Worm (Caenorhabditis elegans): Measurements from ENCODE around the gene Y51H4A.935.
"Not testable (repeated sequence)": the region's sequence is repeated elsewhere in the genome, so short reads cannot be mapped to it uniquely, and the experiment has no call there.

Y51H4A.935 gene

ce11 chrIV:16482790-16483189 lies 24.2 kb downstream of the Y51H4A.935 start:
- TF ChIP-seq nhr-77 (tag; optimal IDR thresholded peaks at IDR 0.05) (no peak), unc-30 (tag; optimal IDR thresholded peaks at IDR 0.05) (no peak), fkh-10 (GFP tag; optimal IDR thresholded peaks at IDR 0.05) (no peak), dsc-1 (tag; optimal IDR thresholded peaks at IDR 0.05) (peak; percentile 47), ceh-88 (GFP tag; IDR thresholded peaks at IDR 0.05) (no peak), lin-14 (GFP tag; optimal IDR thresholded peaks at IDR 0.05) (peak; percentile 6)

- not testable (repeated sequence) for TF ChIP-seq zag-1 (tag; optimal IDR thresholded peaks at IDR 0.05); tbx-2 (tag; optimal IDR thresholded peaks at IDR 0.05); zip-4 (GFP tag; optimal IDR thresholded peaks at IDR 0.05)
Observed at ce11 chrIV:16480888-16481287, 26.1 kb downstream of the Y51H4A.935 start, which contains the start of gene Y51H4A.938. Gene Y51H4A.938 (plus strand): TSS chrIV:16481188.

ce11 chrIV:16477169-16477568 lies 29.9 kb downstream of the Y51H4A.935 start, which contains the start of gene Y51H4A.1:
Gene Y51H4A.1 (minus strand): TSS chrIV:16477295.
- TF ChIP-seq mef-2 (tag; optimal IDR thresholded peaks at IDR 0.05) (no peak), nhr-12 (tag; optimal IDR thresholded peaks at IDR 0.05) (no peak), lin-39 (tag; optimal IDR thresholded peaks at IDR 0.05) (no peak), F16B12.6 (tag; optimal IDR thresholded peaks at IDR 0.05) (no peak), lin-14 (GFP tag; optimal IDR thresholded peaks at IDR 0.05) (peak; percentile 27)

ce11 chrIV:16476081-16476480 lies 31.0 kb downstream of the Y51H4A.935 start:
- TF ChIP-seq ces-1 (GFP tag; optimal IDR thresholded peaks at IDR 0.05) (peak; percentile 77), ceh-82 (tag; optimal IDR thresholded peaks at IDR 0.05) (peak in 1 of 3 experiments; percentile 33), nhr-85 (tag) (no peak), dpl-1 (GFP tag; optimal IDR thresholded peaks at IDR 0.05) (peak in 1 of 3 experiments; percentile 16)

ce11 chrIV:16471569-16471968 lies 35.5 kb downstream of the Y51H4A.935 start:
- TF ChIP-seq hlh-17 (GFP tag; optimal IDR thresholded peaks at IDR 0.05; ENCODE audit: borderline replicate concordance) (no peak), snpc-4 (tag; optimal IDR thresholded peaks at IDR 0.05) (peak; percentile 0)

ce11 chrIV:16470888-16471287 lies 36.1 kb downstream of the Y51H4A.935 start, which contains the start of gene VY10G11R.1:
Gene VY10G11R.1 (minus strand): TSS chrIV:16470988.
- TF ChIP-seq skn-1 (tag; optimal IDR thresholded peaks at IDR 0.05); unc-62 (GFP tag; optimal IDR thresholded peaks at IDR 0.05); ceh-82 (tag; optimal IDR thresholded peaks at IDR 0.05): not testable (repeated sequence)
